Worm (Caenorhabditis elegans) whole organism, L4 larva: Measurements from ENCODE around the gene unc-71.

Experiments
- F10B5.3 ChIP-seq: sonication (generic microtip); optimal IDR thresholded peaks from 2 replicates; lab custom pipeline; 2016; ENCODE audit warnings: mild to moderate bottlenecking, missing genetic modification characterization, missing compliant biosample characterization
- R02D3.7 ChIP-seq: fragments of 150-350 bp; sonication (generic microtip); optimal IDR thresholded peaks from 3 replicates; lab custom pipeline; 2014; ENCODE audit warnings: missing biosample characterization, missing genetic modification characterization
- Y105C5A.15 ChIP-seq: fragments of 200-800 bp; sonication (Bioruptor generic); IDR thresholded peaks from 2 replicates; pipeline ENCODE4 v1.3.6; 2022; ENCODE audit warnings: missing genetic modification characterization, missing compliant biosample characterization
- Y48G9A.11 ChIP-seq: fragments of 200-800 bp; sonication (Bioruptor generic); IDR thresholded peaks from 2 replicates; pipeline ENCODE4 v1.3.6; 2022; ENCODE audit warnings: missing genetic modification reagents, missing genetic modification characterization, missing compliant biosample characterization
- Y5F2A.4 ChIP-seq: fragments of 200-800 bp; sonication (Bioruptor generic); optimal IDR thresholded peaks from 2 replicates; lab custom pipeline; 2018; ENCODE audit warnings: mild to moderate bottlenecking, missing genetic modification characterization, missing compliant biosample characterization
- Y75B8A.6 ChIP-seq: fragments of 200-800 bp; sonication (Bioruptor generic); IDR thresholded peaks from 2 replicates; pipeline ENCODE4 v1.3.6; 2022; ENCODE audit warnings: missing genetic modification reagents, missing genetic modification characterization, missing compliant biosample characterization
- ZK546.5 ChIP-seq, 2 experiments: sonication (generic microtip); optimal IDR thresholded peaks; 2 replicates each; lab custom pipeline; 2017; ENCODE audit warnings: missing biosample characterization in 2 of 2, missing genetic modification characterization in 2 of 2
- aha-1 ChIP-seq: fragments of 150-350 bp; peaks from one replicate; lab custom pipeline; 2014; ENCODE audit warnings: missing biosample characterization, missing genetic modification characterization
- aly-2 ChIP-seq: sonication (generic microtip); optimal IDR thresholded peaks from 2 replicates; lab custom pipeline; 2018; ENCODE audit warnings: missing biosample characterization, missing genetic modification characterization
- attf-4 ChIP-seq: sonication (generic microtip); optimal IDR thresholded peaks from 3 replicates; lab custom pipeline; 2017; ENCODE audit warnings: missing biosample characterization, missing genetic modification characterization
- ceh-28 ChIP-seq: fragments of 150-350 bp; optimal IDR thresholded peaks from 2 replicates; lab custom pipeline; 2014; ENCODE audit warnings: missing biosample characterization, missing genetic modification reagents, missing genetic modification characterization
- ceh-32 ChIP-seq: sonication (generic microtip); optimal IDR thresholded peaks from 2 replicates; lab custom pipeline; 2016; ENCODE audit warnings: mild to moderate bottlenecking, missing genetic modification characterization, missing compliant biosample characterization; ENCODE audit not compliant: poor library complexity
- ceh-44 ChIP-seq: fragments of 200-800 bp; sonication (Bioruptor generic); IDR thresholded peaks from 2 replicates; pipeline ENCODE4 v1.3.6; 2022; ENCODE audit warnings: missing genetic modification reagents, missing genetic modification characterization, missing compliant biosample characterization
- ces-1 ChIP-seq: fragments of 150-350 bp; sonication (generic microtip); optimal IDR thresholded peaks from 4 replicates; lab custom pipeline; 2014; ENCODE audit warnings: missing biosample characterization, missing genetic modification reagents, missing genetic modification characterization
- daf-12 ChIP-seq: fragments of 150-350 bp; optimal IDR thresholded peaks from 2 replicates; lab custom pipeline; 2014; ENCODE audit warnings: missing biosample characterization, missing genetic modification reagents, missing genetic modification characterization
- daf-16 ChIP-seq, 3 experiments: sonication (generic microtip); optimal IDR thresholded peaks; 2 replicates each; lab custom pipeline; 2016 to 2017; ENCODE audit warnings: missing genetic modification characterization in 3 of 3, missing genetic modification reagents in 3 of 3, mild to moderate bottlenecking in 2 of 3, missing compliant biosample characterization in 2 of 3, missing biosample characterization in 1 of 3, moderate library complexity in 1 of 3
- daf-19 ChIP-seq: fragments of 200-800 bp; sonication (Bioruptor generic); conservative IDR thresholded peaks from 2 replicates; pipeline ENCODE4 v1.3.6; 2022; ENCODE audit warnings: missing genetic modification characterization, missing compliant biosample characterization
- dmd-6 ChIP-seq: fragments of 200-800 bp; sonication (Bioruptor generic); IDR thresholded peaks from 2 replicates; pipeline ENCODE4 v1.3.6; 2022; ENCODE audit warnings: missing genetic modification reagents, missing genetic modification characterization, missing compliant biosample characterization
- dpl-1 ChIP-seq: fragments of 150-350 bp; optimal IDR thresholded peaks from 2 replicates; lab custom pipeline; 2014; ENCODE audit warnings: missing biosample characterization, missing genetic modification reagents, missing genetic modification characterization
- egl-27 ChIP-seq: sonication (generic microtip); optimal IDR thresholded peaks from 3 replicates; lab custom pipeline; 2017; ENCODE audit warnings: missing biosample characterization, missing genetic modification reagents, missing genetic modification characterization
- fkh-10 ChIP-seq: fragments of 150-350 bp; optimal IDR thresholded peaks from 2 replicates; lab custom pipeline; 2014; ENCODE audit warnings: missing biosample characterization, missing genetic modification reagents, missing genetic modification characterization
- gei-8 ChIP-seq: fragments of 200-800 bp; sonication (Bioruptor generic); optimal IDR thresholded peaks from 2 replicates; lab custom pipeline; 2018; ENCODE audit warnings: mild to moderate bottlenecking, missing genetic modification characterization, missing compliant biosample characterization
- hlh-11 ChIP-seq: fragments of 200-800 bp; sonication (Bioruptor generic); optimal IDR thresholded peaks from 2 replicates; lab custom pipeline; 2018; ENCODE audit warnings: mild to moderate bottlenecking, missing genetic modification characterization, missing compliant biosample characterization
- hmg-1.1 ChIP-seq: fragments of 200-800 bp; sonication (Bioruptor generic); IDR thresholded peaks from 2 replicates; pipeline ENCODE4 v1.3.6; 2022; ENCODE audit warnings: missing genetic modification reagents, missing genetic modification characterization, missing compliant biosample characterization
- lim-7 ChIP-seq: fragments of 200-800 bp; sonication (Bioruptor generic); IDR thresholded peaks from 2 replicates; pipeline ENCODE4 v1.3.6; 2022; ENCODE audit warnings: missing genetic modification characterization, missing compliant biosample characterization
- lin-13 ChIP-seq: fragments of 150-350 bp; optimal IDR thresholded peaks from 2 replicates; lab custom pipeline; 2014; ENCODE audit warnings: missing biosample characterization, missing genetic modification reagents, missing genetic modification characterization
- lin-15B ChIP-seq: fragments of 150-350 bp; sonication (generic microtip); optimal IDR thresholded peaks from 3 replicates; lab custom pipeline; 2014; ENCODE audit warnings: missing biosample characterization, missing genetic modification characterization
- lin-29 ChIP-seq: fragments of 200-800 bp; sonication (Bioruptor generic); IDR thresholded peaks from 2 replicates; pipeline ENCODE4 v1.3.6; 2022; ENCODE audit warnings: missing genetic modification reagents, missing genetic modification characterization, missing compliant biosample characterization
- lsy-2 ChIP-seq, 2 experiments: fragments of 150-350 bp in 1 of 2; sonication (generic microtip) in 1 of 2; optimal IDR thresholded peaks; 2 replicates each; lab custom pipeline; 2014 to 2017; ENCODE audit warnings: missing biosample characterization in 2 of 2, missing genetic modification characterization in 2 of 2
- madf-5 ChIP-seq, 2 experiments: fragments of 200-800 bp; sonication (Bioruptor generic); IDR thresholded peaks; 2 replicates each; pipeline ENCODE4 v1.3.6; 2022; ENCODE audit warnings: missing compliant biosample characterization in 2 of 2, missing genetic modification characterization in 2 of 2
- mdl-1 ChIP-seq, 2 experiments: fragments of 150-350 bp in 1 of 2; sonication (generic microtip) in 1 of 2; optimal IDR thresholded peaks; 2 replicates each; lab custom pipeline; 2014 to 2017; ENCODE audit warnings: missing biosample characterization in 2 of 2, missing genetic modification characterization in 2 of 2
- mdt-29 ChIP-seq: fragments of 200-800 bp; sonication (Bioruptor generic); IDR thresholded peaks from 2 replicates; pipeline ENCODE4 v1.3.6; 2022; ENCODE audit warnings: missing genetic modification reagents, missing genetic modification characterization, missing compliant biosample characterization
- mep-1 ChIP-seq: fragments of 150-350 bp; sonication (generic microtip); optimal IDR thresholded peaks from 3 replicates; lab custom pipeline; 2014; ENCODE audit warnings: missing biosample characterization, missing genetic modification characterization
- mxl-2 ChIP-seq: fragments of 200-800 bp; sonication (Bioruptor generic); conservative IDR thresholded peaks from 2 replicates; pipeline ENCODE4 v1.3.6; 2022; ENCODE audit warnings: missing genetic modification reagents, missing genetic modification characterization, missing compliant biosample characterization
- mxl-3 ChIP-seq: fragments of 200-800 bp; sonication (Bioruptor generic); optimal IDR thresholded peaks from 2 replicates; lab custom pipeline; 2018; ENCODE audit warnings: mild to moderate bottlenecking, missing genetic modification characterization, missing compliant biosample characterization
- nhr-10 ChIP-seq: fragments of 150-350 bp; optimal IDR thresholded peaks from 2 replicates; lab custom pipeline; 2014; ENCODE audit warnings: missing biosample characterization, missing genetic modification characterization
- nhr-102 ChIP-seq: sonication (generic microtip); optimal IDR thresholded peaks from 2 replicates; lab custom pipeline; 2016; ENCODE audit warnings: mild to moderate bottlenecking, missing genetic modification characterization, moderate library complexity, missing compliant biosample characterization
- nhr-111 ChIP-seq: fragments of 200-800 bp; sonication (Bioruptor generic); optimal IDR thresholded peaks from 2 replicates; lab custom pipeline; 2018; ENCODE audit warnings: mild to moderate bottlenecking, missing genetic modification characterization, missing compliant biosample characterization
- nhr-25 ChIP-seq: sonication (generic microtip); optimal IDR thresholded peaks from 2 replicates; lab custom pipeline; 2017; ENCODE audit warnings: missing genetic modification characterization, mild to moderate bottlenecking, missing compliant biosample characterization, antibody characterized with exemption, moderate library complexity, borderline replicate concordance; ENCODE audit not compliant: insufficient read depth
- nhr-42 ChIP-seq: fragments of 200-800 bp; sonication (Bioruptor generic); IDR thresholded peaks from 2 replicates; pipeline ENCODE4 v1.3.6; 2022; ENCODE audit warnings: missing genetic modification characterization, missing compliant biosample characterization
- nhr-77 ChIP-seq: fragments of 150-350 bp; optimal IDR thresholded peaks from 2 replicates; lab custom pipeline; 2014; ENCODE audit warnings: missing biosample characterization, missing genetic modification characterization
- sdz-12 ChIP-seq: fragments of 200-800 bp; sonication (Bioruptor generic); optimal IDR thresholded peaks from 2 replicates; lab custom pipeline; 2018; ENCODE audit warnings: mild to moderate bottlenecking, missing genetic modification characterization, missing compliant biosample characterization
- snpc-4 ChIP-seq: fragments of 150-350 bp; optimal IDR thresholded peaks from 2 replicates; lab custom pipeline; 2014; ENCODE audit warnings: missing biosample characterization, missing genetic modification characterization
- spr-1 ChIP-seq: sonication (generic microtip); optimal IDR thresholded peaks from 2 replicates; lab custom pipeline; 2016; ENCODE audit warnings: mild to moderate bottlenecking, missing genetic modification characterization, missing compliant biosample characterization
- spr-3 ChIP-seq: fragments of 200-800 bp; sonication (Bioruptor generic); optimal IDR thresholded peaks from 2 replicates; lab custom pipeline; 2018; ENCODE audit warnings: mild to moderate bottlenecking, missing genetic modification characterization, missing compliant biosample characterization
- tag-97 ChIP-seq: fragments of 200-800 bp; sonication (Bioruptor generic); IDR thresholded peaks from 2 replicates; pipeline ENCODE4 v1.3.6; 2022; ENCODE audit warnings: missing genetic modification characterization, missing compliant biosample characterization
- unc-130 ChIP-seq: sonication (generic microtip); optimal IDR thresholded peaks from 2 replicates; lab custom pipeline; 2016; ENCODE audit warnings: missing genetic modification reagents, missing genetic modification characterization, missing compliant biosample characterization
- unc-39 ChIP-seq: sonication (generic microtip); optimal IDR thresholded peaks from 2 replicates; lab custom pipeline; 2017; ENCODE audit warnings: missing biosample characterization, missing genetic modification characterization
- zip-2 ChIP-seq: fragments of 150-350 bp; optimal IDR thresholded peaks from 2 replicates; lab custom pipeline; 2014; ENCODE audit warnings: missing biosample characterization, missing genetic modification characterization
- ztf-11 ChIP-seq: fragments of 150-350 bp; optimal IDR thresholded peaks from 2 replicates; lab custom pipeline; 2014; ENCODE audit warnings: missing biosample characterization, missing genetic modification characterization

The unc-71 gene

ce11 chrIII:12904987-12905541, 13.5 kb upstream of the unc-71 start, which contains the start of gene cox-5A (continued):
- TF ChIP-seq mdl-1 (tag; optimal IDR thresholded peaks at IDR 0.05; lab: Kevin White, UChicago) (peak; percentile 47 to 91), attf-4 (tag; lab: Kevin White, UChicago) (peak; percentile 54), nhr-10 (tag; lab: Kevin White, UChicago) (peak; percentile 88), F10B5.3 (peak; percentile 95), hmg-1.1 (GFP tag; lab: Robert Waterston, UW) (peak; percentile 100), zip-2 (peak; percentile 92), madf-5 (GFP tag; IDR thresholded peaks at IDR 0.05; lab: Robert Waterston, UW) (peak; percentile 72 to 74; a peak in 2 of 4 replicates), lin-15B (tag; lab: Kevin White, UChicago) (peak; percentile 89), nhr-77 (peak; percentile 98), dmd-6 (GFP tag; lab: Robert Waterston, UW) (peak; percentile 99), daf-12 (tag; lab: Kevin White, UChicago) (no peak), ces-1 (GFP tag; lab: Kevin White, UChicago) (peak; percentile 89), lsy-2 (tag; optimal IDR thresholded peaks at IDR 0.05; lab: Kevin White, UChicago) (peak; percentile 100), ceh-32 (tag; lab: Kevin White, UChicago) (peak; percentile 85), tag-97 (GFP tag; lab: Robert Waterston, UW) (0 out of 2 replicates have a peak, but pooled peaks have one; percentile 59), lin-29 (peak; percentile 96), spr-1 (tag; lab: Kevin White, UChicago) (peak; percentile 97), ZK546.5 (tag; optimal IDR thresholded peaks at IDR 0.05; lab: Kevin White, UChicago) (peak in 1 of 2 experiments; percentile 76), egl-27 (tag; lab: Kevin White, UChicago) (no peak), R02D3.7 (tag; lab: Kevin White, UChicago) (peak; percentile 43), ceh-28 (tag; lab: Kevin White, UChicago) (peak; percentile 95), snpc-4 (tag; lab: Kevin White, UChicago) (peak; percentile 67), unc-39 (tag; lab: Kevin White, UChicago) (no peak), dpl-1 (GFP tag; lab: Kevin White, UChicago) (peak; percentile 100), hlh-11 (tag; lab: Kevin White, UChicago) (peak; percentile 99), nhr-25 (tag; lab: Kevin White, UChicago) (peak; percentile 96), aha-1 (tag; lab: Kevin White, UChicago) (peak; percentile 100), mxl-3 (peak; percentile 90), nhr-102 (tag; lab: Kevin White, UChicago) (peak; percentile 98), daf-19 (GFP tag; lab: Robert Waterston, UW) (no peak), Y5F2A.4 (GFP tag; lab: Kevin White, UChicago) (peak; percentile 92), lim-7 (GFP tag; lab: Robert Waterston, UW) (peak; percentile 65), aly-2 (tag; lab: Kevin White, UChicago) (no peak), lin-13 (GFP tag; lab: Kevin White, UChicago) (peak; percentile 99), Y48G9A.11 (GFP tag; lab: Robert Waterston, UW) (peak; percentile 90), ceh-44 (peak; percentile 90), ztf-11 (tag; lab: Kevin White, UChicago) (no peak), fkh-10 (peak; percentile 99), nhr-42 (GFP tag; lab: Robert Waterston, UW) (peak; percentile 98), gei-8 (peak; percentile 68), Y75B8A.6 (GFP tag; lab: Robert Waterston, UW) (peak; percentile 94), spr-3 (peak; percentile 99), nhr-111 (GFP tag; lab: Kevin White, UChicago) (peak; percentile 63), mxl-2 (GFP tag; lab: Robert Waterston, UW) (peak; percentile 76; the same call in 1 of the 2 replicates), sdz-12 (peak; percentile 81), Y105C5A.15 (GFP tag; lab: Robert Waterston, UW) (peak; percentile 95), mdt-29 (GFP tag; lab: Robert Waterston, UW) (peak; percentile 96), unc-130 (GFP tag; lab: Kevin White, UChicago) (peak; percentile 95), mep-1 (peak; percentile 99), daf-16 (GFP tag; optimal IDR thresholded peaks at IDR 0.05; lab: Kevin White, UChicago) (peak; percentile 86 to 94), daf-16 (tag; optimal IDR thresholded peaks at IDR 0.05; lab: Kevin White, UChicago) (peak; percentile 81)
